Worm (Caenorhabditis elegans) whole organism, L2 larva: ENCODE data around the gene srx-29.

Experiments
- C34F6.9 ChIP-seq: fragments of 150-350 bp; optimal IDR thresholded peaks from 2 replicates; lab custom pipeline; 2014; ENCODE audit warnings: missing biosample characterization, missing genetic modification characterization
- F13H6.1 ChIP-seq: sonication (generic microtip); optimal IDR thresholded peaks from 2 replicates; lab custom pipeline; 2016; ENCODE audit warnings: missing genetic modification characterization, missing compliant biosample characterization
- R02D3.7 ChIP-seq: fragments of 150-350 bp; optimal IDR thresholded peaks from 2 replicates; lab custom pipeline; 2014; ENCODE audit warnings: missing biosample characterization, missing genetic modification characterization
- ZK546.5 ChIP-seq: sonication (generic microtip); optimal IDR thresholded peaks from 2 replicates; lab custom pipeline; 2017; ENCODE audit warnings: missing biosample characterization, missing genetic modification characterization
- aly-2 ChIP-seq: fragments of 150-350 bp; optimal IDR thresholded peaks from 2 replicates; lab custom pipeline; 2014; ENCODE audit warnings: missing biosample characterization, missing genetic modification characterization
- ama-1 ChIP-seq: fragments of 150-350 bp; optimal IDR thresholded peaks from 2 replicates; lab custom pipeline; 2018; ENCODE audit warnings: inconsistent platforms
- blmp-1 ChIP-seq: sonication (generic microtip); optimal IDR thresholded peaks from 2 replicates; lab custom pipeline; 2017; ENCODE audit warnings: missing genetic modification characterization, mild to moderate bottlenecking, missing compliant biosample characterization, antibody characterized with exemption, moderate library complexity; ENCODE audit not compliant: insufficient read depth
- ceh-16 ChIP-seq: fragments of 150-350 bp; optimal IDR thresholded peaks from 2 replicates; lab custom pipeline; 2014; ENCODE audit warnings: missing biosample characterization, missing genetic modification characterization
- crh-2 ChIP-seq: sonication (generic microtip); optimal IDR thresholded peaks from 2 replicates; lab custom pipeline; 2017; ENCODE audit warnings: missing biosample characterization, missing genetic modification characterization
- dmd-4 ChIP-seq: sonication (generic microtip); optimal IDR thresholded peaks from 2 replicates; lab custom pipeline; 2017; ENCODE audit warnings: missing biosample characterization, missing genetic modification characterization
- egl-27 ChIP-seq: sonication (generic microtip); optimal IDR thresholded peaks from 3 replicates; lab custom pipeline; 2017; ENCODE audit warnings: missing biosample characterization, missing genetic modification reagents, missing genetic modification characterization
- elt-3 ChIP-seq: sonication (generic microtip); optimal IDR thresholded peaks from 2 replicates; lab custom pipeline; 2017; ENCODE audit warnings: missing biosample characterization, missing genetic modification characterization
- fos-1 ChIP-seq: fragments of 150-350 bp; optimal IDR thresholded peaks from 2 replicates; lab custom pipeline; 2014; ENCODE audit warnings: missing biosample characterization, missing genetic modification characterization
- gmeb-1 ChIP-seq: fragments of 150-350 bp; optimal IDR thresholded peaks from 2 replicates; lab custom pipeline; 2014; ENCODE audit warnings: missing biosample characterization, missing genetic modification characterization
- lin-13 ChIP-seq: fragments of 150-350 bp; optimal IDR thresholded peaks from 2 replicates; lab custom pipeline; 2014; ENCODE audit warnings: missing biosample characterization, missing genetic modification reagents, missing genetic modification characterization
- lsy-2 ChIP-seq, 2 experiments: fragments of 150-350 bp in 1 of 2; sonication (generic microtip) in 1 of 2; optimal IDR thresholded peaks; 2 replicates each; lab custom pipeline; 2014 to 2017; ENCODE audit warnings: missing biosample characterization in 2 of 2, missing genetic modification characterization in 2 of 2
- mab-5 ChIP-seq: fragments of 150-350 bp; optimal IDR thresholded peaks from 2 replicates; lab custom pipeline; 2014; ENCODE audit warnings: missing biosample characterization, missing genetic modification characterization
- mbf-1 ChIP-seq: sonication (generic microtip); optimal IDR thresholded peaks from 2 replicates; lab custom pipeline; 2017; ENCODE audit warnings: missing biosample characterization, missing genetic modification characterization
- mdl-1 ChIP-seq, 2 experiments: fragments of 150-350 bp in 1 of 2; sonication (generic microtip) in 1 of 2; optimal IDR thresholded peaks; 2 replicates each; lab custom pipeline; 2017; ENCODE audit warnings: missing biosample characterization in 2 of 2, missing genetic modification characterization in 2 of 2
- nhr-10 ChIP-seq: sonication (generic microtip); optimal IDR thresholded peaks from 2 replicates; lab custom pipeline; 2017; ENCODE audit warnings: missing biosample characterization, missing genetic modification characterization
- nhr-11 ChIP-seq: fragments of 150-350 bp; optimal IDR thresholded peaks from 2 replicates; lab custom pipeline; 2014; ENCODE audit warnings: missing biosample characterization, missing genetic modification characterization
- nhr-12 ChIP-seq: fragments of 150-350 bp; optimal IDR thresholded peaks from 2 replicates; lab custom pipeline; 2014; ENCODE audit warnings: missing biosample characterization, missing genetic modification characterization
- nhr-129 ChIP-seq: fragments of 150-350 bp; optimal IDR thresholded peaks from 2 replicates; lab custom pipeline; 2014; ENCODE audit warnings: missing biosample characterization, missing genetic modification characterization
- nhr-21 ChIP-seq: fragments of 150-350 bp; optimal IDR thresholded peaks from 2 replicates; lab custom pipeline; 2014; ENCODE audit warnings: missing biosample characterization, missing genetic modification characterization
- nhr-23 ChIP-seq: fragments of 150-350 bp; optimal IDR thresholded peaks from 2 replicates; lab custom pipeline; 2014; ENCODE audit warnings: missing biosample characterization, missing genetic modification reagents, missing genetic modification characterization
- nhr-237 ChIP-seq: fragments of 150-350 bp; optimal IDR thresholded peaks from 2 replicates; lab custom pipeline; 2014; ENCODE audit warnings: missing biosample characterization, missing genetic modification characterization
- nhr-25 ChIP-seq: fragments of 150-350 bp; sonication (generic microtip); optimal IDR thresholded peaks from 3 replicates; lab custom pipeline; 2014; ENCODE audit warnings: missing biosample characterization, missing genetic modification characterization
- nhr-6 ChIP-seq: fragments of 150-350 bp; optimal IDR thresholded peaks from 2 replicates; lab custom pipeline; 2014; ENCODE audit warnings: missing biosample characterization, missing genetic modification characterization
- sem-4 ChIP-seq: fragments of 150-350 bp; optimal IDR thresholded peaks from 2 replicates; lab custom pipeline; 2014; ENCODE audit warnings: missing biosample characterization, missing genetic modification reagents, missing genetic modification characterization
- skn-1 ChIP-seq: sonication (generic microtip); optimal IDR thresholded peaks from 2 replicates; lab custom pipeline; 2017; ENCODE audit warnings: missing biosample characterization, missing genetic modification characterization
- sma-3 ChIP-seq: sonication (generic microtip); optimal IDR thresholded peaks from 2 replicates; lab custom pipeline; 2016; ENCODE audit warnings: missing genetic modification reagents, missing genetic modification characterization, missing compliant biosample characterization
- sma-9 ChIP-seq, 2 experiments: fragments of 150-350 bp in 1 of 2; sonication (generic microtip) in 1 of 2; optimal IDR thresholded peaks; 2 replicates each; lab custom pipeline; 2014 to 2016; ENCODE audit warnings: missing genetic modification characterization in 2 of 2, mild to moderate bottlenecking in 1 of 2, missing biosample characterization in 1 of 2, missing compliant biosample characterization in 1 of 2, missing genetic modification reagents in 1 of 2, moderate library complexity in 1 of 2
- unc-39 ChIP-seq: fragments of 150-350 bp; optimal IDR thresholded peaks from 2 replicates; lab custom pipeline; 2014; ENCODE audit warnings: missing biosample characterization, missing genetic modification characterization
- unc-55 ChIP-seq: fragments of 150-350 bp; sonication (generic microtip); optimal IDR thresholded peaks from 3 replicates; lab custom pipeline; 2014; ENCODE audit warnings: missing biosample characterization, missing genetic modification reagents, missing genetic modification characterization
- unc-62 ChIP-seq: fragments of 150-350 bp; optimal IDR thresholded peaks from 2 replicates; lab custom pipeline; 2014; ENCODE audit warnings: missing biosample characterization, missing genetic modification reagents, missing genetic modification characterization
- ztf-1 ChIP-seq: fragments of 200-800 bp; sonication (Bioruptor generic); conservative IDR thresholded peaks from 2 replicates; pipeline ENCODE4 v1.3.6; 2022; ENCODE audit warnings: missing genetic modification characterization, missing compliant biosample characterization
- ztf-11 ChIP-seq: sonication (generic microtip); optimal IDR thresholded peaks from 2 replicates; lab custom pipeline; 2017; ENCODE audit warnings: missing biosample characterization, missing genetic modification characterization
- ztf-4 ChIP-seq: fragments of 150-350 bp; optimal IDR thresholded peaks from 2 replicates; lab custom pipeline; 2014; ENCODE audit warnings: missing biosample characterization, missing genetic modification characterization

Gene srx-29

ce11 chrV:15712385-15712784, 14.4 kb upstream of the srx-29 start:
- TF ChIP-seq sma-3 (no peak), nhr-6 (tag; lab: Kevin White, UChicago) (no peak), mdl-1 (tag; optimal IDR thresholded peaks at IDR 0.05; lab: Kevin White, UChicago) (no peak), aly-2 (no peak), lsy-2 (tag; optimal IDR thresholded peaks at IDR 0.05; lab: Kevin White, UChicago) (no peak), F13H6.1 (tag; lab: Kevin White, UChicago) (no peak), C34F6.9 (tag; lab: Kevin White, UChicago) (no peak), dmd-4 (tag; lab: Kevin White, UChicago) (no peak), nhr-11 (tag; lab: Kevin White, UChicago) (no peak), ceh-16 (tag; lab: Kevin White, UChicago) (no peak), sem-4 (tag; lab: Kevin White, UChicago) (no peak), egl-27 (tag; lab: Kevin White, UChicago) (no peak), nhr-12 (tag; lab: Kevin White, UChicago) (no peak), ztf-4 (tag; lab: Kevin White, UChicago) (no peak)

- TF ChIP-seq ZK546.5 (tag; lab: Kevin White, UChicago), result no peak
- TF ChIP-seq C34F6.9 (tag; lab: Kevin White, UChicago), result no peak
- no peak for TF ChIP-seq nhr-129 (tag; lab: Kevin White, UChicago)
- no peak for TF ChIP-seq egl-27 (tag; lab: Kevin White, UChicago)
- TF ChIP-seq sem-4 (tag; lab: Kevin White, UChicago), result no peak
- no peak for TF ChIP-seq F13H6.1 (tag; lab: Kevin White, UChicago)
- no peak for TF ChIP-seq sma-3
- no peak for TF ChIP-seq unc-39
- no peak for TF ChIP-seq skn-1 (tag; lab: Kevin White, UChicago)
- TF ChIP-seq blmp-1 (tag; lab: Kevin White, UChicago), result no peak
These were observed 13.9 kb upstream of the srx-29 start, which contains the start of gene str-101 for ce11 chrV:15711898-15712297. str-101 (minus strand) TSS chrV:15711998.

ce11 chrV:15710401-15710800, 12.4 kb upstream of the srx-29 start, which contains the start of gene Y6E2A.1:
Y6E2A.1 (minus strand) TSS chrV:15710501.
- TF ChIP-seq C34F6.9 (tag; lab: Kevin White, UChicago), result no peak
- TF ChIP-seq unc-55 (GFP tag; lab: Kevin White, UChicago), result no peak
- TF ChIP-seq mab-5 (tag; lab: Kevin White, UChicago), result no peak
- no peak for TF ChIP-seq dmd-4 (tag; lab: Kevin White, UChicago)
- TF ChIP-seq elt-3 (tag; lab: Kevin White, UChicago), result no peak
- TF ChIP-seq fos-1 (tag; lab: Kevin White, UChicago), result no peak
- TF ChIP-seq nhr-10 (tag; lab: Kevin White, UChicago), result no peak
- no peak for TF ChIP-seq gmeb-1 (tag; lab: Kevin White, UChicago)

DNA sequence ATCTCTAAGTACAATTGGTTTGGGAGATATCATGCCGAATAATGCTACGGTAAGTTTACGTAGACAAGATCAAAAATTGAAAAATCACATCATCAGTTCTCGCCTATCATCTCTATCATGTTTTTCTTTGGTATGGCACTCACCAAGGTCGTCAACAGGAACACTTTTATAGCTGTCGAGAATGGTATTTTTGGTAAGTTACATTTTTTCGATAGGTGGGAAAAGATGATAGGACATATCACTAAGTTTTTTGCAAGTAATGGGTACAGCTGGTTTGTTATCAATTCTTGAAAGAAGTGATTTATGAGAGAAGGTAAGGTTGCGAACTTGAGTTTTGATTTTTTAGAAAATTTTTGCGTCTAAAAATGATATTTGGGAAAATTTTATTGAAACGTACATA, 10.0 kb upstream of the srx-29 start:
- TF ChIP-seq nhr-129 (tag; lab: Kevin White, UChicago) (peak; percentile 6), ztf-4 (tag; lab: Kevin White, UChicago) (no peak), nhr-23 (tag; lab: Kevin White, UChicago) (no peak), nhr-11 (tag; lab: Kevin White, UChicago) (no peak), nhr-25 (tag; lab: Kevin White, UChicago) (peak; percentile 67), nhr-21 (tag; lab: Kevin White, UChicago) (peak; percentile 13), ztf-11 (no peak), unc-62 (no peak), mbf-1 (tag; lab: Kevin White, UChicago) (no peak), sma-9 (GFP tag; optimal IDR thresholded peaks at IDR 0.05; lab: Kevin White, UChicago) (peak; percentile 85), sma-9 (tag; optimal IDR thresholded peaks at IDR 0.05; lab: Kevin White, UChicago) (no peak), R02D3.7 (no peak), sma-3 (peak; percentile 46), egl-27 (tag; lab: Kevin White, UChicago) (peak; percentile 20), crh-2 (tag; lab: Kevin White, UChicago) (peak; percentile 36), lin-13 (GFP tag; lab: Kevin White, UChicago) (no peak), aly-2 (no peak), nhr-237 (tag; lab: Kevin White, UChicago) (no peak), fos-1 (tag; lab: Kevin White, UChicago) (no peak), F13H6.1 (tag; lab: Kevin White, UChicago) (no peak), ama-1 (lab: Kevin White, UChicago) (no peak), ztf-1 (no peak)
